Fruit fly (Drosophila melanogaster) whole organism, pupa: ENCODE measurements around the gene CG17154.

Experiments
- CG14655 ChIP-seq: fragments of 200-800 bp; sonication (Bioruptor generic); optimal IDR thresholded peaks from 3 replicates; lab custom pipeline; 2017; ENCODE audit warnings: mild to moderate bottlenecking, missing biosample characterization, missing genetic modification reagents, missing genetic modification characterization
- CG4496 ChIP-seq: fragments of 200-800 bp; sonication (Bioruptor generic); IDR thresholded peaks from 3 replicates; pipeline ENCODE4 v1.3.6; 2022; ENCODE audit warnings: missing biosample characterization, missing genetic modification characterization
- CG8159 ChIP-seq: fragments of 200-800 bp; sonication (Bioruptor generic); optimal IDR thresholded peaks from 3 replicates; lab custom pipeline; 2018; ENCODE audit warnings: missing biosample characterization, mild to moderate bottlenecking, missing genetic modification characterization, moderate library complexity
- CG8301 ChIP-seq: fragments of 200-800 bp; sonication (Bioruptor generic); optimal IDR thresholded peaks from 2 replicates; lab custom pipeline; 2018; ENCODE audit warnings: missing biosample characterization, mild to moderate bottlenecking, missing genetic modification characterization
- CG9948 ChIP-seq: fragments of 200-800 bp; sonication (Bioruptor generic); optimal IDR thresholded peaks from 2 replicates; lab custom pipeline; 2018; ENCODE audit warnings: missing biosample characterization, mild to moderate bottlenecking, missing genetic modification characterization, moderate library complexity
- D1 ChIP-seq: fragments of 200-800 bp; sonication (Bioruptor generic); optimal IDR thresholded peaks from 2 replicates; lab custom pipeline; 2018; ENCODE audit warnings: missing biosample characterization, mild to moderate bottlenecking, missing genetic modification characterization, moderate library complexity
- EcR ChIP-seq: fragments of 200-800 bp; sonication (Bioruptor generic); optimal IDR thresholded peaks from 3 replicates; lab custom pipeline; 2019; ENCODE audit warnings: missing biosample characterization, missing genetic modification characterization, mild to moderate bottlenecking, moderate library complexity, missing genetic modification reagents
- Ets98B ChIP-seq: fragments of 200-800 bp; sonication (Bioruptor generic); IDR thresholded peaks from 2 replicates; pipeline ENCODE4 v1.3.6; 2022; ENCODE audit warnings: missing biosample characterization, missing genetic modification characterization
- Pif1A ChIP-seq: fragments of 200-800 bp; sonication (Bioruptor generic); optimal IDR thresholded peaks from 3 replicates; lab custom pipeline; 2016; ENCODE audit warnings: missing biosample characterization, missing genetic modification characterization
- Pif1B ChIP-seq: fragments of 200-800 bp; sonication (Bioruptor generic); optimal IDR thresholded peaks from 3 replicates; lab custom pipeline; 2016; ENCODE audit warnings: missing biosample characterization, missing genetic modification characterization
- Snoo ChIP-seq: fragments of 200-800 bp; sonication (Bioruptor generic); optimal IDR thresholded peaks from 3 replicates; lab custom pipeline; 2017; ENCODE audit warnings: missing biosample characterization, mild to moderate bottlenecking, missing genetic modification characterization, inconsistent platforms
- fd96Ca ChIP-seq: fragments of 200-800 bp; sonication (Bioruptor generic); IDR thresholded peaks from 3 replicates; pipeline ENCODE4 v1.3.6; 2022; ENCODE audit warnings: missing biosample characterization, missing genetic modification characterization

dm6 chr3L:12138113-12138899, 49.9 kb downstream of the CG17154 start, which contains the start of the genes ND-SGDH and RhoGAP68F:
- TF ChIP-seq CG8159 (tag; lab: Kevin White, UChicago) (peak; percentile 75), CG8301 (tag; lab: Kevin White, UChicago) (peak; percentile 53), CG9948 (tag; lab: Kevin White, UChicago) (peak; percentile 54), CG14655 (GFP tag; lab: Kevin White, UChicago) (no peak), CG4496 (GFP tag; lab: Robert Waterston, UW) (0 out of 3 replicates have a peak, but pooled peaks have one; percentile 36), EcR (GFP tag; lab: Kevin White, UChicago) (no peak), Pif1B (GFP tag; lab: Kevin White, UChicago) (peak; percentile 40), Pif1A (GFP tag; lab: Kevin White, UChicago) (no peak), Snoo (peak; percentile 67), D1 (tag; lab: Kevin White, UChicago) (no peak), fd96Ca (GFP tag; lab: Robert Waterston, UW) (no peak; the same call in 2 of the 3 replicates), Ets98B (peak; percentile 53; the same call in 1 of the 2 replicates)
